Worm (Caenorhabditis elegans) whole organism, late embryonic: ENCODE results near the gene lin-46.

Source experiments
- F13H6.1 ChIP-seq: sonication (generic microtip); optimal IDR thresholded peaks from 2 replicates; lab custom pipeline; 2016; ENCODE audit warnings: missing genetic modification characterization, missing compliant biosample characterization
- K02D7.2 ChIP-seq: sonication (generic microtip); optimal IDR thresholded peaks from 2 replicates; lab custom pipeline; 2017; ENCODE audit warnings: mild to moderate bottlenecking, missing genetic modification characterization, missing compliant biosample characterization
- K09A11.1 ChIP-seq: sonication (generic microtip); optimal IDR thresholded peaks from 2 replicates; lab custom pipeline; 2017; ENCODE audit warnings: antibody characterized with exemption, mild to moderate bottlenecking, missing genetic modification characterization, missing compliant biosample characterization; ENCODE audit not compliant: insufficient read depth
- T23F11.4 ChIP-seq: fragments of 200-800 bp; sonication (Bioruptor generic); optimal IDR thresholded peaks from 2 replicates; lab custom pipeline; 2018; ENCODE audit warnings: mild to moderate bottlenecking, missing genetic modification characterization, missing compliant biosample characterization
- Y22D7AL.16 ChIP-seq: sonication (generic microtip); optimal IDR thresholded peaks from 2 replicates; lab custom pipeline; 2016; ENCODE audit warnings: missing genetic modification characterization, missing compliant biosample characterization
- ama-1 ChIP-seq: fragments of 150-350 bp; optimal IDR thresholded peaks from 2 replicates; lab custom pipeline; 2014
- ceh-14 ChIP-seq: sonication (generic microtip); optimal IDR thresholded peaks from 2 replicates; lab custom pipeline; 2016; ENCODE audit warnings: missing genotype, missing genetic modification characterization, missing compliant biosample characterization
- ceh-2 ChIP-seq: sonication (generic microtip); optimal IDR thresholded peaks from 2 replicates; lab custom pipeline; 2016; ENCODE audit warnings: missing genotype, missing genetic modification characterization, missing compliant biosample characterization
- ceh-22 ChIP-seq: sonication (generic microtip); optimal IDR thresholded peaks from 2 replicates; lab custom pipeline; 2017; ENCODE audit warnings: missing biosample characterization, missing genetic modification characterization
- ceh-31 ChIP-seq: sonication (generic microtip); optimal IDR thresholded peaks from 2 replicates; lab custom pipeline; 2016; ENCODE audit warnings: missing genetic modification characterization, missing compliant biosample characterization
- dmd-4 ChIP-seq: sonication (generic microtip); optimal IDR thresholded peaks from 2 replicates; lab custom pipeline; 2016; ENCODE audit warnings: borderline replicate concordance, missing genetic modification characterization, missing compliant biosample characterization
- dve-1 ChIP-seq: sonication (generic microtip); optimal IDR thresholded peaks from 2 replicates; lab custom pipeline; 2017; ENCODE audit warnings: antibody characterized with exemption, mild to moderate bottlenecking, missing genetic modification characterization, missing compliant biosample characterization
- elt-2 ChIP-seq: sonication (generic microtip); optimal IDR thresholded peaks from 2 replicates; lab custom pipeline; 2016; ENCODE audit warnings: missing genetic modification reagents, missing genetic modification characterization, missing compliant biosample characterization
- ets-4 ChIP-seq: sonication (generic microtip); optimal IDR thresholded peaks from 2 replicates; lab custom pipeline; 2016; ENCODE audit warnings: missing genetic modification characterization, missing compliant biosample characterization
- eyg-1 ChIP-seq: sonication (generic microtip); optimal IDR thresholded peaks from 2 replicates; lab custom pipeline; 2016; ENCODE audit warnings: missing genotype, missing genetic modification characterization, missing compliant biosample characterization
- fax-1 ChIP-seq: sonication (generic microtip); optimal IDR thresholded peaks from 2 replicates; lab custom pipeline; 2016; ENCODE audit warnings: missing genotype, missing genetic modification characterization, missing compliant biosample characterization
- gmeb-2 ChIP-seq: sonication (generic microtip); optimal IDR thresholded peaks from 2 replicates; lab custom pipeline; 2016; ENCODE audit warnings: missing genetic modification characterization, inconsistent platforms, missing compliant biosample characterization
- hlh-13 ChIP-seq: fragments of 200-800 bp; sonication (Bioruptor generic); optimal IDR thresholded peaks from 2 replicates; lab custom pipeline; 2018; ENCODE audit warnings: mild to moderate bottlenecking, missing genetic modification characterization, missing compliant biosample characterization
- hlh-6 ChIP-seq: sonication (generic microtip); optimal IDR thresholded peaks from 2 replicates; lab custom pipeline; 2016; ENCODE audit warnings: missing genotype, missing genetic modification characterization, missing compliant biosample characterization
- lim-6 ChIP-seq: sonication (generic microtip); optimal IDR thresholded peaks from 2 replicates; lab custom pipeline; 2016; ENCODE audit warnings: missing genetic modification characterization, missing compliant biosample characterization
- lin-11 ChIP-seq: fragments of 200-800 bp; sonication (Bioruptor generic); optimal IDR thresholded peaks from 2 replicates; lab custom pipeline; 2018; ENCODE audit warnings: mild to moderate bottlenecking, missing genetic modification characterization, missing compliant biosample characterization
- mec-3 ChIP-seq: sonication (generic microtip); optimal IDR thresholded peaks from 2 replicates; lab custom pipeline; 2016; ENCODE audit warnings: borderline replicate concordance, missing genetic modification characterization, missing compliant biosample characterization
- nhr-232 ChIP-seq: sonication (generic microtip); optimal IDR thresholded peaks from 2 replicates; lab custom pipeline; 2016; ENCODE audit warnings: missing genetic modification characterization, missing compliant biosample characterization
- pag-3 ChIP-seq: sonication (generic microtip); optimal IDR thresholded peaks from 2 replicates; lab custom pipeline; 2016; ENCODE audit warnings: missing compliant biosample characterization, missing genetic modification characterization, borderline replicate concordance
- pat-9 ChIP-seq: fragments of 200-800 bp; sonication (Bioruptor generic); optimal IDR thresholded peaks from 2 replicates; lab custom pipeline; 2018; ENCODE audit warnings: mild to moderate bottlenecking, missing genetic modification characterization, moderate library complexity, missing compliant biosample characterization
- pha-2 ChIP-seq: sonication (generic microtip); optimal IDR thresholded peaks from 2 replicates; lab custom pipeline; 2017; ENCODE audit warnings: mild to moderate bottlenecking, missing genetic modification characterization, missing compliant biosample characterization
- pqm-1 ChIP-seq: sonication (generic microtip); optimal IDR thresholded peaks from 2 replicates; lab custom pipeline; 2016; ENCODE audit warnings: missing genetic modification characterization, missing compliant biosample characterization
- pros-1 ChIP-seq: fragments of 150-350 bp; optimal IDR thresholded peaks from 2 replicates; lab custom pipeline; 2014; ENCODE audit warnings: missing biosample characterization, missing genetic modification reagents, missing genetic modification characterization
- rnt-1 ChIP-seq: sonication (generic microtip); optimal IDR thresholded peaks from 2 replicates; lab custom pipeline; 2016; ENCODE audit warnings: missing genetic modification characterization, missing compliant biosample characterization
- sdc-2 ChIP-seq: sonication (generic microtip); optimal IDR thresholded peaks from 2 replicates; lab custom pipeline; 2016; ENCODE audit warnings: missing genotype, missing genetic modification characterization, missing compliant biosample characterization
- sox-2 ChIP-seq: fragments of 200-800 bp; sonication (Bioruptor generic); IDR thresholded peaks from 2 replicates; pipeline ENCODE4 v1.3.6; 2022; ENCODE audit warnings: missing genetic modification reagents, missing genetic modification characterization, missing compliant biosample characterization
- syd-9 ChIP-seq: sonication (generic microtip); optimal IDR thresholded peaks from 2 replicates; lab custom pipeline; 2016; ENCODE audit warnings: mild to moderate bottlenecking, missing genetic modification characterization, moderate library complexity, missing compliant biosample characterization
- unc-3 ChIP-seq, 2 experiments: fragments of 200-800 bp in 1 of 2; sonication (Bioruptor generic) in 1 of 2; sonication (generic microtip) in 1 of 2; conservative IDR thresholded peaks in 1 of 2; optimal IDR thresholded peaks in 1 of 2; 2 replicates each; pipeline versions ENCODE4 v1.3.6 to Lab custom; 2016 to 2022; ENCODE audit warnings: missing compliant biosample characterization in 2 of 2, missing genetic modification characterization in 2 of 2, missing genetic modification reagents in 1 of 2
- unc-55 ChIP-seq: sonication (generic microtip); optimal IDR thresholded peaks from 2 replicates; lab custom pipeline; 2017; ENCODE audit warnings: missing biosample characterization, missing genetic modification reagents, missing genetic modification characterization
- unc-86 ChIP-seq: sonication (generic microtip); optimal IDR thresholded peaks from 2 replicates; lab custom pipeline; 2016; ENCODE audit warnings: missing genetic modification characterization, missing compliant biosample characterization
- zip-5 ChIP-seq: sonication (generic microtip); optimal IDR thresholded peaks from 2 replicates; lab custom pipeline; 2016; ENCODE audit warnings: missing genetic modification characterization, missing compliant biosample characterization
- ztf-16 ChIP-seq: sonication (generic microtip); optimal IDR thresholded peaks from 2 replicates; lab custom pipeline; 2017; ENCODE audit warnings: missing genetic modification characterization, missing compliant biosample characterization

lin-46 gene

DNA sequence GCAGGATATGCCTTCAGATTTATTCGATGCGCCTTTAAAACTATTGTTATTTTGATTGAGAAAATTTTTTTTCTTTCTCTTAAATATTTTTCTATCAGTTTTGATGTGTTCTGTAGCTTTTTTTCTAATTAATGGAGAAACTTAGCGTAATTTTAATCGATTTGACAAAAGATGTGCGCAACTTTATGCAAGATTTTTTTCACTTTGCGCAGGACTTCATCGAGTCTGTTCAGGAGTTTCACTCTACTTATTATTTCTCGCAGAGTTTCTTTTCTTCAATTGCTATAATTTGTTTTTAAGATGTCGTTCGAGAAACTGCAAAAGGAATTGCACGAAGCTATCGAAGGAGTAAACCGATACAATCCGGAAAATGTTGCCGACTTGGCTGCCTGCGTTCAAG, 15.0 kb upstream of the lin-46 start, which contains the start of gene eif-3.K:
TSS of gene eif-3.K (plus strand) at position 301 of the 400 bp plus-strand sequence.
- TF ChIP-seq hlh-13 (GFP tag; lab: Kevin White, UChicago) (no peak), Y22D7AL.16 (tag; lab: Kevin White, UChicago) (no peak), pha-2 (tag; lab: Kevin White, UChicago) (no peak), pat-9 (tag; lab: Kevin White, UChicago) (no peak), dve-1 (tag; lab: Kevin White, UChicago) (no peak), K02D7.2 (tag; lab: Kevin White, UChicago) (no peak), ceh-31 (tag; lab: Kevin White, UChicago) (no peak), mec-3 (tag; lab: Kevin White, UChicago) (no peak), sox-2 (GFP tag; lab: Robert Waterston, UW) (no peak)
- TF ChIP-seq, all 69 proteins: peak for 0

DNA sequence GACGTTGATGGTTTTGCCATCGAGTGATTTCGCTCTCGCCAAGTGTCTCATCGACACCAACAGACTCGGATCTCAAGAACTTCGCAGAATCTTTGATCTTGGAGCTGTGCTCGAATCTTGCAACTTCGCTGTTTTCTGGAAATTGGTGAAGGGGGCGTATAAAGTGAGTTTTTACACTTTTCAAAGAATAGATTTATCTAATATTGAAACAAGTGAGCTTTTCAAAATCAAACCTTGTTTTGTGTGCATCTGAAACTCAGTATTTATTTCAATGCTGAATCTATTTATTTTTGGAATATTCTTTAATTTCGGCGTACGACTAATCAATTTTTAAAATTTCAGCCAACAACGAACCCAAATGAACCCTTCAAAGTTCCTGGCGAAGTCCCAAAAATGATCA, 14.4 kb upstream of the lin-46 start:
- TF ChIP-seq unc-55 (no peak), pros-1 (no peak), pag-3 (tag; lab: Kevin White, UChicago) (no peak), K02D7.2 (tag; lab: Kevin White, UChicago) (no peak), ama-1 (lab: Kevin White, UChicago) (no peak), syd-9 (tag; lab: Kevin White, UChicago) (no peak), ets-4 (tag; lab: Kevin White, UChicago) (no peak), unc-86 (no peak), dmd-4 (tag; lab: Kevin White, UChicago) (no peak), T23F11.4 (GFP tag; lab: Kevin White, UChicago) (no peak), fax-1 (tag; lab: Kevin White, UChicago) (no peak), hlh-6 (no peak), mec-3 (tag; lab: Kevin White, UChicago) (no peak), nhr-232 (tag; lab: Kevin White, UChicago) (no peak)

DNA sequence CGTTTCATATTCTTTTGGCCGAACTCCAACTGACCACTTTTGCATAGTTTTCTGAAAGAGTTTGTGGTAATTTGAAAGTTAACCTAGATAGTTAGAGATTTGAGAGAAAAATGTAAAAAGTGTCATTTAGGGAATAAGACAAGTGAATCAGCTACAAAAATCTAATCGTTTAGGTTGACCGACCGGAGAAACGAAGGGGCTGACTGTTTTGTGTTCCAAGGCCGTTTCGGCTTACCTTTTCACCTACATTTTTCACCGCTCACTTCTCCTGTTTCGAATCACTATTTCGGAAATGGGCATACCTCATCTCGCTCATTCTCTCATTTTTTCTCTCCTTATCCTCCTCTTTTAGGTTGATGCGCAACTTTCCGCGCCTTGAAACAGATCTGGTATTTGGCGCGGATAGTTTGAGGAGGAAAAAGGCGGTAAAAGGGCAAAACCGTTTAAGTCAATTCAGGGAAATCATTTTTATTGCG, 7.5 kb upstream of the lin-46 start, which contains the start of gene mpst-7:
TSS of gene mpst-7 (minus strand) at position 51 of the 476 bp plus-strand sequence.
- TF ChIP-seq sdc-2 (tag; lab: Kevin White, UChicago) (no peak), Y22D7AL.16 (tag; lab: Kevin White, UChicago) (no peak), K09A11.1 (tag; lab: Kevin White, UChicago) (no peak), unc-3 (GFP tag; conservative IDR thresholded peaks at IDR 0.05; lab: Robert Waterston, UW) (no peak), unc-3 (tag; optimal IDR thresholded peaks at IDR 0.05; lab: Kevin White, UChicago) (no peak), ztf-16 (tag; lab: Kevin White, UChicago) (no peak), gmeb-2 (tag; lab: Kevin White, UChicago) (no peak), syd-9 (tag; lab: Kevin White, UChicago) (no peak)

DNA sequence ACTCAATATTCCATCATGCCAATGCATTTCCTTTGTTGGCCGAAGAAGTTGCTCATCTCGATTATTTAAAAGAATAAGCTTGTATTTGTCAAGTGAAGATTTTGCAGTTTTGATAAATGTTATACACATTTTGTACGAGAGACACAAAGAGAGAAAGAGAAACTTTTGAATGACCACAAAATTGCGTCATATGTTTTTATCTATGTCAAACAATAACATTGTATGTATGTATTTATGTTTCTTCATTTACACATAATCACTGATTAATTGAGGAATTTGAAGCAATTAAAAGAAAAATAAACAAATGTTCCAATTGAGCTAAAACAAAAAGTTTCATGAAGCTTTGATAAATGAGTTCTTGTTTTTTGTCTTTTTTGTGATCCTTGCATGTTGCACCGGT, 5.5 kb upstream of the lin-46 start, which contains the start of gene hrg-9:
TSS of gene hrg-9 (minus strand) at position 152 of the 400 bp plus-strand sequence.
- no peak for TF ChIP-seq zip-5
- peak; percentile 57 for TF ChIP-seq elt-2
- TF ChIP-seq, all 69 proteins: peak for 1

DNA sequence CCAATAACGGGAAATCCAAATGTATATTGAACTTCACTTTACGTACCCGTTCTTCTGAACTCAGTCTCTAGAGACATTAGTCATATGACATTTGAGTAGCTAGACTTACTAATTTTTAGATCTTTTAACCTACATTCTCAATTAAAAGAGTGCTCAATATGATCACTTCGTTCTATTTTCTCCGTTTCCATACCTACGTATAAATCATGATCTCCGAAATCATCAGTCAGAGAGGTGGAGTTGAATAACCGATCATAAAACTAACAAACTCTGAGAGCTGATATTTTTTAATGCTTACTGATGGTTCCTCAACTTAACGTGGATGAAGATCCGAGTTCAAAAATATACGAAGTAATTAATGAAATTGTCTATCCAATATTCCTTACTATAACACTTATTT, 4.6 kb upstream of the lin-46 start, which contains the start of gene srd-35:
TSS of gene srd-35 (plus strand) at position 301 of the 400 bp plus-strand sequence.
- TF ChIP-seq elt-2 (no peak), unc-86 (no peak), fax-1 (tag; lab: Kevin White, UChicago) (no peak), unc-55 (no peak)

DNA sequence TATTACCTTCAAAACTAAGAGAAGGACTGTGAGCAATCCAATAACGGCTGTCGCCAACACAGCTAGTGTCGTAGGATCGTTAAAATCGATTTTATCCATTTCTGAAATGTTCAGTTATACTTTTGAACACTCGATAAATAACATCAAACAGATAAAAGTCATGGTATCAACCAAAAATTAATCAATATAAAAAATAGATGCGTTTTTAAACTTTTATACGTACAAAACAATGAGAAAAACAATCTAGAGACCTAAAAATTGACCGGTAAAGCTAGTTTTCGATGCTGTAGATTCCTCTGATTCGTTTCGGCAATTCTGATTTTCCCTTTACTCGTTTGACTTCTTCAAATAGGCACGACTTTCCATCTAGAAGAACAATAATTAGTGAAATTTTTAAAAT, 1.5 kb upstream of the lin-46 start, which contains the start of gene R186.3:
TSS of gene R186.3 (minus strand) at position 101 of the 400 bp plus-strand sequence.
- TF ChIP-seq pag-3 (tag; lab: Kevin White, UChicago), result no peak
- no peak for TF ChIP-seq ceh-22 (tag; lab: Kevin White, UChicago)
- no peak for TF ChIP-seq eyg-1
- no peak for TF ChIP-seq nhr-232 (tag; lab: Kevin White, UChicago)
- TF ChIP-seq pqm-1 (tag; lab: Kevin White, UChicago), result no peak
- TF ChIP-seq ama-1 (lab: Kevin White, UChicago), result no peak
- TF ChIP-seq unc-86, result no peak
- TF ChIP-seq syd-9 (tag; lab: Kevin White, UChicago), result no peak
- TF ChIP-seq lim-6 (tag; lab: Kevin White, UChicago), result no peak
- TF ChIP-seq zip-5, result no peak
- TF ChIP-seq gmeb-2 (tag; lab: Kevin White, UChicago), result no peak
- no peak for TF ChIP-seq ceh-14 (tag; lab: Kevin White, UChicago)
- TF ChIP-seq rnt-1 (tag; lab: Kevin White, UChicago), result no peak
- TF ChIP-seq lin-11 (tag; lab: Kevin White, UChicago), result no peak
- TF ChIP-seq ceh-2 (tag; lab: Kevin White, UChicago), result no peak
- TF ChIP-seq K02D7.2 (tag; lab: Kevin White, UChicago), result no peak
- no peak for TF ChIP-seq F13H6.1
